Fruit fly (Drosophila melanogaster) whole organism, adult: Measurements from ENCODE around the gene pxb.

Experiments
- CG11617 ChIP-seq: fragments of 200-800 bp; sonication (Bioruptor generic); optimal IDR thresholded peaks from 2 replicates; lab custom pipeline; 2017; ENCODE audit warnings: mild to moderate bottlenecking, missing biosample characterization, missing genetic modification reagents, missing genetic modification characterization
- CG12768 ChIP-seq: fragments of 200-800 bp; sonication (Bioruptor generic); optimal IDR thresholded peaks from 2 replicates; lab custom pipeline; 2017; ENCODE audit warnings: missing biosample characterization, missing genetic modification characterization, mild to moderate bottlenecking, moderate library complexity, missing genetic modification reagents
- CG14711 ChIP-seq: fragments of 200-800 bp; sonication (Bioruptor generic); optimal IDR thresholded peaks from 2 replicates; lab custom pipeline; 2018; ENCODE audit warnings: missing biosample characterization, mild to moderate bottlenecking, missing genetic modification characterization, moderate library complexity
- CG1620 ChIP-seq: fragments of 200-800 bp; sonication (Bioruptor generic); optimal IDR thresholded peaks from 2 replicates; lab custom pipeline; 2016; ENCODE audit warnings: missing biosample characterization, missing genetic modification characterization
- CG33017 ChIP-seq: fragments of 200-800 bp; sonication (Bioruptor generic); optimal IDR thresholded peaks from 2 replicates; lab custom pipeline; 2018; ENCODE audit warnings: missing biosample characterization, mild to moderate bottlenecking, missing genetic modification characterization, moderate library complexity
- CG5204 ChIP-seq: fragments of 200-800 bp; sonication (Bioruptor generic); optimal IDR thresholded peaks from 2 replicates; lab custom pipeline; 2016; ENCODE audit warnings: missing biosample characterization, missing genetic modification characterization
- CG7045 ChIP-seq: fragments of 200-800 bp; sonication (Bioruptor generic); optimal IDR thresholded peaks from 2 replicates; lab custom pipeline; 2017; ENCODE audit warnings: missing biosample characterization, mild to moderate bottlenecking, missing genetic modification characterization
- CG7101 ChIP-seq: fragments of 200-800 bp; sonication (Bioruptor generic); optimal IDR thresholded peaks from 2 replicates; lab custom pipeline; 2018; ENCODE audit warnings: missing biosample characterization, mild to moderate bottlenecking, missing genetic modification characterization, moderate library complexity
- Clk ChIP-seq: fragments of 200-800 bp; sonication (Bioruptor generic); optimal IDR thresholded peaks from 2 replicates; lab custom pipeline; 2017; ENCODE audit warnings: missing biosample characterization, missing genetic modification characterization
- Crg-1 ChIP-seq: fragments of 200-800 bp; sonication (Bioruptor generic); optimal IDR thresholded peaks from 2 replicates; lab custom pipeline; 2016; ENCODE audit warnings: missing biosample characterization, missing genetic modification characterization
- Hr96 ChIP-seq: fragments of 200-800 bp; sonication (Bioruptor generic); optimal IDR thresholded peaks from 2 replicates; lab custom pipeline; 2016; ENCODE audit warnings: missing biosample characterization, missing genetic modification characterization
- Mnt ChIP-seq: fragments of 200-800 bp; sonication (Bioruptor generic); optimal IDR thresholded peaks from 2 replicates; lab custom pipeline; 2016; ENCODE audit warnings: missing biosample characterization, mild to moderate bottlenecking, missing genetic modification characterization
- bab1 ChIP-seq: fragments of 200-800 bp; sonication (Bioruptor generic); optimal IDR thresholded peaks from 3 replicates; lab custom pipeline; 2019; ENCODE audit warnings: missing biosample characterization, mild to moderate bottlenecking, missing genetic modification characterization, moderate library complexity
- cic ChIP-seq: fragments of 200-800 bp; sonication (Bioruptor generic); optimal IDR thresholded peaks from 2 replicates; lab custom pipeline; 2017; ENCODE audit warnings: missing biosample characterization, mild to moderate bottlenecking, missing genetic modification characterization, moderate library complexity
- cnc ChIP-seq, 2 experiments: fragments of >200 bp; optimal IDR thresholded peaks; 2 replicates each; lab custom pipeline; 2017
- kay ChIP-seq: fragments of 200-800 bp; sonication (Bioruptor generic); peaks from one replicate; lab custom pipeline; 2016; ENCODE audit warnings: missing biosample characterization, missing genetic modification characterization, borderline replicate concordance
- ovo ChIP-seq: fragments of 200-800 bp; sonication (Bioruptor generic); optimal IDR thresholded peaks from 2 replicates; lab custom pipeline; 2016; ENCODE audit warnings: missing biosample characterization, missing genetic modification characterization
- pad ChIP-seq: fragments of 200-800 bp; sonication (Bioruptor generic); optimal IDR thresholded peaks from 3 replicates; lab custom pipeline; 2017; ENCODE audit warnings: missing biosample characterization, missing genetic modification characterization, mild to moderate bottlenecking, moderate library complexity, missing genetic modification reagents
- tj ChIP-seq: fragments of 200-800 bp; sonication (Bioruptor generic); optimal IDR thresholded peaks from 3 replicates; lab custom pipeline; 2017; ENCODE audit warnings: missing biosample characterization, mild to moderate bottlenecking, missing genetic modification characterization, moderate library complexity
- toe ChIP-seq: fragments of 200-800 bp; sonication (Bioruptor generic); optimal IDR thresholded peaks from 2 replicates; lab custom pipeline; 2016; ENCODE audit warnings: missing biosample characterization, missing genetic modification characterization

The pxb gene

DNA sequence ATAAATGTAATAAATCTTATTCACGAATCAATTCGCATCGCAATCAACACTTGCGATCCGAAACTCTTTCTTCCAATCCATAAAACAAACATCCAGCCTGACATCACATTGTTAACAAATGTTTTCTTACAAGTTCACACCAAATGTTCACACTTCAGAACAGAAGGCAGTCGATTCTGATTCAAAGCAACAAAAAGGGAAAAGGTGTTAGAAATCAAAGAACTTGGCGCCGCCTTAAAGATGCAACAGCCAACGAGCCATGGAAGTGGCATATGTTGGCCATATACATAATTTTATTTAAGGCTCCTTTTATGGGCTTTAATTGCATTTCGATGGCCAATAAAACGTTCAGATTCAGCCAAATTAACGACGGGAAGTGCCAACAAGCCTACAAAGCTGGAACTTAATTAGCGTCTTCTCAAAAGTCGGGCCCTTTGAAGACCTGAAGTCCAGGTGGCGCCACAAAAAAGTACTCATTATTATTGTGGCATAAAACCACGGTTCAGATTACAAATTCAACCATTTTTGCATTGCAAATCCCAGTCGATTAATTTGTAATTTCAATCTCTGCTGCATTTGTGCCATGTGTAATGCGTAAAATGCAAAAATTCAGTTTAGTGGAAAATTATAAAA lies 24.5 kb upstream of the pxb start:
- TF ChIP-seq cic (GFP tag; lab: Kevin White, UChicago): no peak
- TF ChIP-seq Hr96 (GFP tag; lab: Kevin White, UChicago): no peak
- TF ChIP-seq Mnt (GFP tag; lab: Kevin White, UChicago): no peak
- TF ChIP-seq CG33017: no peak
- no peak for TF ChIP-seq CG12768 (GFP tag; lab: Kevin White, UChicago)
- TF ChIP-seq cnc (optimal IDR thresholded peaks at IDR 0.05; lab: Kevin White, UChicago): no peak
- no peak for TF ChIP-seq CG11617 (GFP tag; lab: Kevin White, UChicago)
- TF ChIP-seq ovo: no peak
- TF ChIP-seq Clk (GFP tag; lab: Kevin White, UChicago): no peak
- TF ChIP-seq toe: no peak
- no peak for TF ChIP-seq Crg-1
- no peak for TF ChIP-seq kay (GFP tag; lab: Kevin White, UChicago)
- TF ChIP-seq CG7045 (GFP tag; lab: Kevin White, UChicago): no peak
- no peak for TF ChIP-seq CG14711 (tag; lab: Kevin White, UChicago)

- TF ChIP-seq Clk (GFP tag; lab: Kevin White, UChicago): no peak
- TF ChIP-seq toe: no peak
Observed at dm6 chr3R:15642804-15643203, 23.2 kb upstream of the pxb start.

- TF ChIP-seq cic (GFP tag; lab: Kevin White, UChicago) (no peak), ovo (no peak), CG5204 (GFP tag; lab: Kevin White, UChicago) (no peak), pad (GFP tag; lab: Kevin White, UChicago) (no peak)
Observed at dm6 chr3R:15644733-15645132, 21.2 kb upstream of the pxb start.

dm6 chr3R:15646899-15647443 lies 19.0 kb upstream of the pxb start:
- TF ChIP-seq Mnt (GFP tag; lab: Kevin White, UChicago): no peak
- no peak for TF ChIP-seq CG11617 (GFP tag; lab: Kevin White, UChicago)
- TF ChIP-seq cnc (optimal IDR thresholded peaks at IDR 0.05; lab: Kevin White, UChicago): no peak
- no peak for TF ChIP-seq tj
- TF ChIP-seq CG33017: no peak
- TF ChIP-seq kay (GFP tag; lab: Kevin White, UChicago): no peak
- no peak for TF ChIP-seq CG12768 (GFP tag; lab: Kevin White, UChicago)
- TF ChIP-seq pad (GFP tag; lab: Kevin White, UChicago): no peak
- TF ChIP-seq Crg-1: no peak
- no peak for TF ChIP-seq CG7101 (tag; lab: Kevin White, UChicago)
- no peak for TF ChIP-seq CG5204 (GFP tag; lab: Kevin White, UChicago)
- TF ChIP-seq bab1: no peak
- no peak for TF ChIP-seq Clk (GFP tag; lab: Kevin White, UChicago)
- TF ChIP-seq cic (GFP tag; lab: Kevin White, UChicago): no peak
- TF ChIP-seq CG14711 (tag; lab: Kevin White, UChicago): no peak
- no peak for TF ChIP-seq CG1620 (GFP tag; lab: Kevin White, UChicago)

DNA sequence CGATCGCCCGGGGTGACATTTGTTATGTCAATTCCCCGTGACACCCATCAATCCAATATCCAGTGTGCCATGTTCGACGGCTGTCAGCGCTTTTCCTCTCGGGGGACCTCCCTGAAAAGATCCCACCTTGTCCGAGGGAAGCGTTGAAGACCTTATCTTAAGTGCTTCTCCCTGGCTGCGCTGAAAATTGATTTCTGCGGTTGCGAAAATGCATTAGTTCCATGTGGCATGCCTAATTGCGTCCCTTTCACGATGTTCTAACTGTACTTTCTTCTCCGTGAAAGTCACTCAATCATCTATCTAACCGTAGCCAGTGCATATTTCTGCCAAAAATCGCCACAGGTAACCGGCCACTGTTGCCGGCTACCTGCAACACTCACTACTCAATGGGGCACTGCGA lies 17.1 kb upstream of the pxb start:
- no peak for TF ChIP-seq Clk (GFP tag; lab: Kevin White, UChicago)
- no peak for TF ChIP-seq Crg-1
- no peak for TF ChIP-seq toe
- no peak for TF ChIP-seq CG7045 (GFP tag; lab: Kevin White, UChicago)
- no peak for TF ChIP-seq CG11617 (GFP tag; lab: Kevin White, UChicago)
- TF ChIP-seq CG1620 (GFP tag; lab: Kevin White, UChicago): no peak
- no peak for TF ChIP-seq CG7101 (tag; lab: Kevin White, UChicago)
- no peak for TF ChIP-seq kay (GFP tag; lab: Kevin White, UChicago)
- TF ChIP-seq cnc (optimal IDR thresholded peaks at IDR 0.05; lab: Kevin White, UChicago): no peak
- no peak for TF ChIP-seq CG5204 (GFP tag; lab: Kevin White, UChicago)
- TF ChIP-seq CG12768 (GFP tag; lab: Kevin White, UChicago): no peak
- no peak for TF ChIP-seq Mnt (GFP tag; lab: Kevin White, UChicago)
- no peak for TF ChIP-seq CG14711 (tag; lab: Kevin White, UChicago)

DNA sequence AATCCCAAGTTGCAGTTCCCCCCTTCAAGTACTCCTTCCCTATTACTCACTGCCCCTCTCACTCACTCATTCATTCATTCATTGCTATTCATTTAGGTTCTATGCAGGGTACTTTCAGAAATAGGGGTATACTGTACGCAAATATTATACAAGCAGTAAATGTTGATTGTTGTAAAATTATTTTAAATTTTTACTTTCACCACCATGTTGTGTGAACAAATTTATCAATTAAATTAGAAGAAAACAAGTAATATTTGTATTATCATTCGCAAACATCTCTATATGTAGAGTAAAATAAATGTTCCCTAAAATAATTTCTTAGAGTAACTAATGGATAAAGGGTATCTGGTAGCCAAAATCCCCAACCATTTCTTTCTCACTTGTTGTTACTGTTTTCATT lies 15.7 kb upstream of the pxb start:
- TF ChIP-seq Mnt (GFP tag; lab: Kevin White, UChicago) (no peak), CG12768 (GFP tag; lab: Kevin White, UChicago) (no peak), bab1 (no peak), Clk (GFP tag; lab: Kevin White, UChicago) (no peak), CG11617 (GFP tag; lab: Kevin White, UChicago) (no peak), cnc (optimal IDR thresholded peaks at IDR 0.05; lab: Kevin White, UChicago) (no peak), Hr96 (GFP tag; lab: Kevin White, UChicago) (no peak), CG1620 (GFP tag; lab: Kevin White, UChicago) (no peak)

dm6 chr3R:15650669-15651068 lies 15.3 kb upstream of the pxb start:
- TF ChIP-seq bab1 (no peak), Hr96 (GFP tag; lab: Kevin White, UChicago) (no peak), cic (GFP tag; lab: Kevin White, UChicago) (no peak), CG7045 (GFP tag; lab: Kevin White, UChicago) (no peak), Clk (GFP tag; lab: Kevin White, UChicago) (no peak), ovo (no peak), CG1620 (GFP tag; lab: Kevin White, UChicago) (no peak), cnc (optimal IDR thresholded peaks at IDR 0.05; lab: Kevin White, UChicago) (no peak), CG5204 (GFP tag; lab: Kevin White, UChicago) (no peak), toe (no peak), CG14711 (tag; lab: Kevin White, UChicago) (no peak), Mnt (GFP tag; lab: Kevin White, UChicago) (no peak), pad (GFP tag; lab: Kevin White, UChicago) (no peak)
